Worm (Caenorhabditis elegans) whole organism, mixed stage, embryonic: ENCODE measurements around the gene set-25.

Experiments
- bed-3 ChIP-seq: fragments of 200-800 bp; sonication (Bioruptor generic); optimal IDR thresholded peaks from 3 replicates; lab custom pipeline; 2018; ENCODE audit warnings: mild to moderate bottlenecking, missing genetic modification characterization, moderate library complexity, missing compliant biosample characterization
- blmp-1 ChIP-seq: fragments of 150-350 bp; optimal IDR thresholded peaks from 2 replicates; lab custom pipeline; 2014; ENCODE audit warnings: missing biosample characterization, missing genetic modification characterization
- drap-1 ChIP-seq: fragments of 200-800 bp; sonication (Bioruptor generic); optimal IDR thresholded peaks from 3 replicates; lab custom pipeline; 2018; ENCODE audit warnings: mild to moderate bottlenecking, missing genetic modification characterization, missing compliant biosample characterization
- elt-1 ChIP-seq: sonication (generic microtip); optimal IDR thresholded peaks from 2 replicates; lab custom pipeline; 2017; ENCODE audit warnings: missing genetic modification characterization, mild to moderate bottlenecking, missing compliant biosample characterization, antibody characterized with exemption, moderate library complexity, borderline replicate concordance; ENCODE audit not compliant: insufficient read depth
- elt-3 ChIP-seq: fragments of 150-350 bp; optimal IDR thresholded peaks from 2 replicates; lab custom pipeline; 2014; ENCODE audit warnings: missing biosample characterization, missing genetic modification characterization
- lin-13 ChIP-seq: fragments of 150-350 bp; optimal IDR thresholded peaks from 2 replicates; lab custom pipeline; 2014; ENCODE audit warnings: missing biosample characterization, missing genetic modification characterization
- nhr-28 ChIP-seq: fragments of 150-350 bp; optimal IDR thresholded peaks from 2 replicates; lab custom pipeline; 2014; ENCODE audit warnings: missing biosample characterization, missing genetic modification characterization
- nhr-76 ChIP-seq: sonication (generic microtip); optimal IDR thresholded peaks from 2 replicates; lab custom pipeline; 2017; ENCODE audit warnings: missing biosample characterization, missing genetic modification characterization
- pha-4 ChIP-seq: fragments of 150-350 bp; optimal IDR thresholded peaks from 2 replicates; lab custom pipeline; 2018; ENCODE audit warnings: missing biosample characterization, missing genetic modification reagents, missing genetic modification characterization
- snpc-4 ChIP-seq: fragments of 150-350 bp; optimal IDR thresholded peaks from 2 replicates; lab custom pipeline; 2014; ENCODE audit warnings: missing biosample characterization, missing genetic modification characterization
- sptf-1 ChIP-seq: sonication (generic microtip); optimal IDR thresholded peaks from 2 replicates; lab custom pipeline; 2017; ENCODE audit warnings: mild to moderate bottlenecking, missing genetic modification characterization, moderate library complexity, missing compliant biosample characterization
- tbx-8 ChIP-seq: fragments of 200-800 bp; sonication (Bioruptor generic); optimal IDR thresholded peaks from 2 replicates; lab custom pipeline; 2018; ENCODE audit warnings: mild to moderate bottlenecking, missing genetic modification characterization, moderate library complexity, missing compliant biosample characterization
- unc-39 ChIP-seq: fragments of 150-350 bp; optimal IDR thresholded peaks from 2 replicates; lab custom pipeline; 2014; ENCODE audit warnings: missing biosample characterization, missing genetic modification characterization
- ztf-11 ChIP-seq: fragments of 150-350 bp; optimal IDR thresholded peaks from 2 replicates; lab custom pipeline; 2014; ENCODE audit warnings: missing biosample characterization, missing genetic modification characterization

DNA sequence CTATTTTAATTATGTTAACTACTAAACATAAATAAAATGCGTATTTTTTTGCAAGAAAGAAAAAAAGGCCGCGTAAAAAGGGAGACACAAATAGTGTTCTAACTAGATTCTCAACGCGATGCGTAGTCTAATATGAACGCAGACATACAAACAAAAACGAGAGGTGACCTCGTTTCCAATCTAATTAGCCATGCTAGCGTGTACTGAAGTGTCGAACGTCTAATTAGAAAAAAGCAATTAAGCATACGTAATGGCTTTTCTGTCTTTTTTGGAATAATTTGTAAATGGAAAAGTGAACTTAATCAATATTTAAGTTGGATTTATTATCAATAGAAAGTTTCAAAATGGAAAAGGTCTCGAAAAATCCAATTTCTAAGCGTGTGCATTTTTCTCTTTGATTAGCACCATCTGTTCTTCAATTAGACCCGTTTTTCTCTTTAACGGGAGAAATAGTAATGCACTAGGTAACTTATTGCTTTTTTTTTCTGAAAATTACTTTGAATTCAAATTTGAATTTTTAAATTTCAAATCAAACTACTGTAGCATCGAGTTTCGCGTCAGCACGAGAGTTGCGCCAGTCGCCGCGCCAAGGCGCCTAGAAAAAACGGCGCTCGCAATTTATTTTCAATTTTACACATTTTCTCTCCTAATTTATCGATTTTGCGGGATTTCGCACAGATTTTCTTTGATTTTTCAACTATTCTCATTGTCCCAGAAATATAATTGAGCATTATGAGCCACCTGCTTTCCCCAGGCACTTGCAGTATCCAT lies 47.8 kb upstream of the set-25 start:
- TF ChIP-seq ztf-11 (no peak), nhr-76 (tag; lab: Kevin White, UChicago) (no peak), bed-3 (GFP tag; lab: Kevin White, UChicago) (no peak), pha-4 (tag; lab: Kevin White, UChicago) (no peak), snpc-4 (tag; lab: Kevin White, UChicago) (no peak), elt-3 (tag; lab: Kevin White, UChicago) (no peak), drap-1 (GFP tag; lab: Kevin White, UChicago) (no peak), blmp-1 (tag; lab: Kevin White, UChicago) (no peak), elt-1 (tag; lab: Kevin White, UChicago) (no peak), lin-13 (tag; lab: Kevin White, UChicago) (no peak), tbx-8 (GFP tag; lab: Kevin White, UChicago) (no peak), unc-39 (no peak), nhr-28 (tag; lab: Kevin White, UChicago) (no peak), sptf-1 (tag; lab: Kevin White, UChicago) (no peak)
